Worm (Caenorhabditis elegans) whole organism, L3 larva: ENCODE data around the gene F11E6.8.

Experiments used
- ZK546.5 ChIP-seq: sonication (generic microtip); optimal IDR thresholded peaks from 2 replicates; lab custom pipeline; 2017; ENCODE audit warnings: missing biosample characterization, missing genetic modification characterization
- ceh-82 ChIP-seq: fragments of 150-350 bp; optimal IDR thresholded peaks from 2 replicates; lab custom pipeline; 2014; ENCODE audit warnings: missing biosample characterization, missing genetic modification characterization
- egl-27 ChIP-seq: sonication (generic microtip); optimal IDR thresholded peaks from 4 replicates; lab custom pipeline; 2017; ENCODE audit warnings: missing biosample characterization, missing genetic modification reagents, missing genetic modification characterization
- elt-1 ChIP-seq: fragments of 150-350 bp; optimal IDR thresholded peaks from 2 replicates; lab custom pipeline; 2014; ENCODE audit warnings: missing biosample characterization, missing genetic modification characterization
- jun-1 ChIP-seq: fragments of 150-350 bp; optimal IDR thresholded peaks from 2 replicates; lab custom pipeline; 2014; ENCODE audit warnings: missing biosample characterization, missing genetic modification reagents, missing genetic modification characterization
- mdl-1 ChIP-seq: fragments of 150-350 bp; optimal IDR thresholded peaks from 2 replicates; lab custom pipeline; 2014; ENCODE audit warnings: missing biosample characterization, missing genetic modification characterization
- nhr-28 ChIP-seq: fragments of 150-350 bp; optimal IDR thresholded peaks from 2 replicates; lab custom pipeline; 2014; ENCODE audit warnings: missing biosample characterization, missing genetic modification characterization
- snpc-4 ChIP-seq: fragments of 150-350 bp; optimal IDR thresholded peaks from 2 replicates; lab custom pipeline; 2014; ENCODE audit warnings: missing biosample characterization, missing genetic modification characterization
- unc-39 ChIP-seq: sonication (generic microtip); optimal IDR thresholded peaks from 4 replicates; lab custom pipeline; 2017; ENCODE audit warnings: missing biosample characterization, missing genetic modification characterization
- zag-1 ChIP-seq: fragments of 150-350 bp; optimal IDR thresholded peaks from 2 replicates; lab custom pipeline; 2014; ENCODE audit warnings: missing biosample characterization, missing genetic modification characterization
- ztf-4 ChIP-seq: fragments of 150-350 bp; optimal IDR thresholded peaks from 2 replicates; lab custom pipeline; 2014; ENCODE audit warnings: missing biosample characterization, missing genetic modification characterization

ce11 chrIV:17490679-17491078 is 40.3 kb upstream of the F11E6.8 start, which contains the start of gene nas-6:
- TF ChIP-seq unc-39 (tag; lab: Kevin White, UChicago) (no peak), jun-1 (tag; lab: Kevin White, UChicago) (no peak), ZK546.5 (no peak), ztf-4 (tag; lab: Kevin White, UChicago) (no peak), elt-1 (tag; lab: Kevin White, UChicago) (no peak), zag-1 (tag; lab: Kevin White, UChicago) (no peak), snpc-4 (tag; lab: Kevin White, UChicago) (no peak), ceh-82 (tag; lab: Kevin White, UChicago) (no peak), nhr-28 (no peak), egl-27 (tag; lab: Kevin White, UChicago) (no peak), mdl-1 (tag; lab: Kevin White, UChicago) (no peak)
